Fruit fly (Drosophila melanogaster): ENCODE results near the gene CG18404.
A peak's percentile ranks its signal among the peaks of the same experiment; 100 is the strongest.

The CG18404 gene

DNA sequence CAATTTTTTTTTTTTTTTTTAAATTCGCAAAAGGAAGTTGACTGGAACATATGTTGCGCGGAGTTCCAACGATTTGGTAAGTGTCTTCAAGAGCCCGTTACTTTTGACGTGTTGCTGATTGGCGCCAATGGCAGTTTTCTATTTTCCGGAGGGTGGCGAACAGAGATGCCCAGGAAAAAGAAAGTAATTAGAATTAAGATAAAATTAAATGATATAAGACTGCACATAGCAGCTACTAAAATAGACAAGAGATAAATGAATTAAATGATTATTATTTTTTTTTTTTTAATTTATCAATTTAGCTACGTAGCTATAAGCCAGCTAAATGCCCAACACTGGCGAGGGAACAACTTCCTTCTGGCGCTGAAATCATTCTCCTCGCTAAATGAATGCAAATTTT is 30.7 kb upstream of the CG18404 start (continued):
- TF ChIP-seq ara (GFP tag; IDR thresholded peaks at IDR 0.05) (peak; percentile 60; the same call in 1 of the 2 replicates), dmrt99B (tag; optimal IDR thresholded peaks at IDR 0.05) (peak; percentile 13), CG9817 (tag; optimal IDR thresholded peaks at IDR 0.05) (no peak), abd-A (tag; optimal IDR thresholded peaks at IDR 0.05) (no peak), CG9727 (GFP tag; optimal IDR thresholded peaks at IDR 0.05) (peak; percentile 20), CG2202 (tag; optimal IDR thresholded peaks at IDR 0.05) (no peak), corto (GFP tag; optimal IDR thresholded peaks at IDR 0.05) (no peak), CG14014 (GFP tag; IDR thresholded peaks at IDR 0.05) (peak; percentile 19; the same call in 1 of the 2 replicates), stc (GFP tag; IDR thresholded peaks at IDR 0.05) (peak; percentile 43; the same call in 1 of the 2 replicates), Blimp-1 (GFP tag; optimal IDR thresholded peaks at IDR 0.05) (peak; percentile 18), CG16815 (GFP tag; optimal IDR thresholded peaks at IDR 0.05) (no peak), CG2120 (GFP tag; optimal IDR thresholded peaks at IDR 0.05) (peak; percentile 1), gt (GFP tag; IDR thresholded peaks at IDR 0.05) (no peak), CG11456 (GFP tag; IDR thresholded peaks at IDR 0.05) (0 out of 3 replicates have a peak, but pooled peaks have one; percentile 46), Awh (GFP tag; IDR thresholded peaks at IDR 0.05) (no peak), tin (GFP tag; optimal IDR thresholded peaks at IDR 0.05) (no peak), CG13287 (GFP tag; IDR thresholded peaks at IDR 0.05; ENCODE audit: partially characterized antibody) (no peak), CG4404 (GFP tag; IDR thresholded peaks at IDR 0.05) (peak; percentile 41; the same call in 1 of the 2 replicates), phol (tag; optimal IDR thresholded peaks at IDR 0.05) (no peak), chinmo (GFP tag; IDR thresholded peaks at IDR 0.05; ENCODE audit: partially characterized antibody) (no peak), ash1 (GFP tag; optimal IDR thresholded peaks at IDR 0.05) (no peak), CG11723 (GFP tag; optimal IDR thresholded peaks at IDR 0.05) (no peak), tgo (GFP tag; IDR thresholded peaks at IDR 0.05) (0 out of 3 replicates have a peak, but pooled peaks have one; percentile 16), CG17612 (GFP tag; IDR thresholded peaks at IDR 0.05) (no peak), CG2889 (GFP tag; IDR thresholded peaks at IDR 0.05) (no peak), Sox102F (GFP tag; optimal IDR thresholded peaks at IDR 0.05) (peak; percentile 35), HHEX (GFP tag; optimal IDR thresholded peaks at IDR 0.05) (no peak), nau (GFP tag; optimal IDR thresholded peaks at IDR 0.05) (no peak), mirr (GFP tag; optimal IDR thresholded peaks at IDR 0.05) (no peak), NC2α (GFP tag; optimal IDR thresholded peaks at IDR 0.05) (no peak), CG16779 (GFP tag; IDR thresholded peaks at IDR 0.05) (no peak), pita (GFP tag; optimal IDR thresholded peaks at IDR 0.05) (no peak), Nf-YA (GFP tag; IDR thresholded peaks at IDR 0.05) (no peak), br (optimal IDR thresholded peaks at IDR 0.05) (no peak), B-H2 (GFP tag; optimal IDR thresholded peaks at IDR 0.05) (no peak), Xrp1 (GFP tag; IDR thresholded peaks at IDR 0.05) (peak; percentile 77), eyg (GFP tag; optimal IDR thresholded peaks at IDR 0.05) (no peak), row (GFP tag; IDR thresholded peaks at IDR 0.05) (peak; percentile 65), eve (GFP tag; optimal IDR thresholded peaks at IDR 0.05) (peak in 1 of 2 experiments; percentile 6), kah (GFP tag; optimal IDR thresholded peaks at IDR 0.05) (no peak), CG6765 (GFP tag; optimal IDR thresholded peaks at IDR 0.05) (no peak), bowl (GFP tag; IDR thresholded peaks at IDR 0.05) (no peak), CG16813 (GFP tag; IDR thresholded peaks at IDR 0.05; ENCODE audit: partially characterized antibody) (no peak), CG12942 (GFP tag; optimal IDR thresholded peaks at IDR 0.05) (no peak), sr (GFP tag; IDR thresholded peaks at IDR 0.05) (no peak), dan (GFP tag; IDR thresholded peaks at IDR 0.05) (no peak), sim (GFP tag; IDR thresholded peaks at IDR 0.05) (0 out of 2 replicates have a peak, but pooled peaks have one; percentile 42), Usf (GFP tag; optimal IDR thresholded peaks at IDR 0.05) (no peak), CG12219 (GFP tag; optimal IDR thresholded peaks at IDR 0.05) (no peak), Scr (GFP tag; IDR thresholded peaks at IDR 0.05; ENCODE audit: partially characterized antibody) (no peak), CG10979 (tag; optimal IDR thresholded peaks at IDR 0.05) (peak; percentile 57), B-H1 (GFP tag; IDR thresholded peaks at IDR 0.05) (no peak)

All from whole organism, embryonic.